Fruit fly (Drosophila melanogaster): ENCODE data around the gene S-Lap3.

The S-Lap3 gene

DNA sequence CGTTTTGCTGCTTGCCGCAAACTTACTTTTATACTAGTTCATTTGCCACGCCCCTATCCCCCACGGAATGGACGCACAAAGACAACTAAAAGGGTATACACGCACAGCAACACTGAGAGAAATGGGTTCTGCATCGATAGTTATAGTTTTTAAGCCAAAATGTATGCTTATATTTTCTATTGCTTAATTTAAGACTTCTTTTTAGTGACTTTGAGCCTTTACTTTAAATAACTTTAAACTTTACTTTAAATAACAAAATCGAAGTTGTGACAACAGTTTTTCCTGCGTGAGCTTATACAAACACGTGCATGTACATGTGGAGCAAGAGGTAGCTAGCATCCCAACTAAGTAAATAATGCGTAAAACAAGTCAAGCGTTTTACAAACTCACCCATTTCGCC is 17.5 kb downstream of the S-Lap3 start (continued):
- no peak for TF ChIP-seq CG13123 (GFP tag; optimal IDR thresholded peaks at IDR 0.05)
- no peak for TF ChIP-seq CG10979 (tag; optimal IDR thresholded peaks at IDR 0.05)
- no peak for TF ChIP-seq sqz (GFP tag; optimal IDR thresholded peaks at IDR 0.05)
- no peak for TF ChIP-seq bsh (GFP tag; optimal IDR thresholded peaks at IDR 0.05)
- TF ChIP-seq stc (GFP tag; IDR thresholded peaks at IDR 0.05), result no peak
- TF ChIP-seq TFAM (GFP tag; optimal IDR thresholded peaks at IDR 0.05), result no peak
- TF ChIP-seq Atf3 (GFP tag; optimal IDR thresholded peaks at IDR 0.05), result no peak
- TF ChIP-seq Hey (tag; optimal IDR thresholded peaks at IDR 0.05), result no peak
- no peak for TF ChIP-seq HLH54F (GFP tag; optimal IDR thresholded peaks at IDR 0.05)
- no peak for TF ChIP-seq CG10959 (GFP tag; IDR thresholded peaks at IDR 0.05)
- TF ChIP-seq mam (GFP tag; optimal IDR thresholded peaks at IDR 0.05), result peak; percentile 32
- peak; percentile 4 for TF ChIP-seq PHDP (tag; optimal IDR thresholded peaks at IDR 0.05)
- no peak for TF ChIP-seq wdn (GFP tag; IDR thresholded peaks at IDR 0.05)
- TF ChIP-seq CG2199 (GFP tag; IDR thresholded peaks at IDR 0.05), result no peak
- TF ChIP-seq CG31388 (GFP tag; optimal IDR thresholded peaks at IDR 0.05), result no peak
- TF ChIP-seq Hsf (GFP tag; optimal IDR thresholded peaks at IDR 0.05), result no peak
- TF ChIP-seq pros (GFP tag; optimal IDR thresholded peaks at IDR 0.05), result no peak
- no peak for TF ChIP-seq nau (GFP tag; optimal IDR thresholded peaks at IDR 0.05)
- TF ChIP-seq Fer3 (tag; optimal IDR thresholded peaks at IDR 0.05), result peak; percentile 28
- no peak for TF ChIP-seq Doc2 (GFP tag; IDR thresholded peaks at IDR 0.05)
- TF ChIP-seq CkIIα-i1 (GFP tag; IDR thresholded peaks at IDR 0.05), result no peak
- TF ChIP-seq vnd (GFP tag; IDR thresholded peaks at IDR 0.05; ENCODE audit: partially characterized antibody), result no peak
- no peak for TF ChIP-seq CoRest (tag; optimal IDR thresholded peaks at IDR 0.05)
- TF ChIP-seq Kr (GFP tag; optimal IDR thresholded peaks at IDR 0.05), result no peak
- no peak for TF ChIP-seq ci (GFP tag; IDR thresholded peaks at IDR 0.05)
- TF ChIP-seq CG16813 (GFP tag; IDR thresholded peaks at IDR 0.05; ENCODE audit: partially characterized antibody), result no peak
- peak; percentile 33 for TF ChIP-seq CG7839 (tag; optimal IDR thresholded peaks at IDR 0.05)
- no peak for TF ChIP-seq sens-2 (GFP tag; IDR thresholded peaks at IDR 0.05)
- no peak for TF ChIP-seq CG33557 (GFP tag; optimal IDR thresholded peaks at IDR 0.05)
- TF ChIP-seq Adf1 (GFP tag; IDR thresholded peaks at IDR 0.05), result no peak
- TF ChIP-seq Bdp1 (GFP tag; optimal IDR thresholded peaks at IDR 0.05), result no peak
- TF ChIP-seq ash1 (GFP tag; optimal IDR thresholded peaks at IDR 0.05), result no peak
- TF ChIP-seq dysf (GFP tag; IDR thresholded peaks at IDR 0.05), result 0 out of 3 replicates have a peak, but pooled peaks have one; percentile 39
- TF ChIP-seq corto (GFP tag; optimal IDR thresholded peaks at IDR 0.05), result no peak
- no peak for TF ChIP-seq schlank (tag; optimal IDR thresholded peaks at IDR 0.05)
- no peak for TF ChIP-seq Hr51 (GFP tag; optimal IDR thresholded peaks at IDR 0.05)
- TF ChIP-seq fd96Cb (tag; optimal IDR thresholded peaks at IDR 0.05), result no peak
- TF ChIP-seq Nf-YB (GFP tag; optimal IDR thresholded peaks at IDR 0.05), result no peak
- no peak for TF ChIP-seq peb (GFP tag; IDR thresholded peaks at IDR 0.05)
- TF ChIP-seq CG15011 (GFP tag; optimal IDR thresholded peaks at IDR 0.05), result peak; percentile 1
- TF ChIP-seq shn (GFP tag; optimal IDR thresholded peaks at IDR 0.05), result no peak
- 0 out of 2 replicates have a peak, but pooled peaks have one; percentile 27 for TF ChIP-seq sisA (GFP tag; IDR thresholded peaks at IDR 0.05)
- TF ChIP-seq fd3F (GFP tag; optimal IDR thresholded peaks at IDR 0.05), result no peak
- TF ChIP-seq ac (GFP tag; optimal IDR thresholded peaks at IDR 0.05), result no peak
- no peak for TF ChIP-seq Antp (GFP tag; optimal IDR thresholded peaks at IDR 0.05)
- TF ChIP-seq MESR4 (GFP tag; optimal IDR thresholded peaks at IDR 0.05), result no peak
- no peak for TF ChIP-seq Doc3 (GFP tag; IDR thresholded peaks at IDR 0.05; ENCODE audit: partially characterized antibody)
- TF ChIP-seq gce (GFP tag; IDR thresholded peaks at IDR 0.05), result no peak
- TF ChIP-seq CG14710 (tag; optimal IDR thresholded peaks at IDR 0.05), result no peak
- TF ChIP-seq ato (GFP tag; IDR thresholded peaks at IDR 0.05; ENCODE audit: partially characterized antibody), result no peak
- no peak for TF ChIP-seq Dfd (GFP tag; optimal IDR thresholded peaks at IDR 0.05)
